Fruit fly (Drosophila melanogaster): ENCODE results near the gene CG31189.

dm6 chr3R:21046927-21047326 lies 1.3 kb upstream of the CG31189 start, which contains the start of gene CG31207:
- TF ChIP-seq psq (optimal IDR thresholded peaks at IDR 0.05) (no peak), pan (optimal IDR thresholded peaks at IDR 0.05) (no peak), EcR (GFP tag; optimal IDR thresholded peaks at IDR 0.05) (no peak), usp (GFP tag; optimal IDR thresholded peaks at IDR 0.05) (no peak), Dll (optimal IDR thresholded peaks at IDR 0.05) (no peak), CG8478 (optimal IDR thresholded peaks at IDR 0.05) (no peak)
